Fruit fly (Drosophila melanogaster) whole organism, prepupa: ENCODE measurements around the gene brwl.

Experiments
- Blimp-1 ChIP-seq: fragments of 200-800 bp; sonication (Bioruptor generic); optimal IDR thresholded peaks from 3 replicates; lab custom pipeline; 2017; ENCODE audit warnings: missing biosample characterization, missing genetic modification characterization, mild to moderate bottlenecking, moderate library complexity, missing genetic modification reagents
- CG10669 ChIP-seq: fragments of 200-800 bp; sonication (Bioruptor generic); optimal IDR thresholded peaks from 3 replicates; lab custom pipeline; 2018; ENCODE audit warnings: missing biosample characterization, mild to moderate bottlenecking, missing genetic modification characterization, moderate library complexity
- CG11294 ChIP-seq: fragments of 200-800 bp; sonication (Bioruptor generic); IDR thresholded peaks from 2 replicates; pipeline ENCODE4 v1.3.6; 2022; ENCODE audit warnings: missing biosample characterization, missing genetic modification characterization
- CG11762 ChIP-seq: fragments of 200-800 bp; sonication (Bioruptor generic); optimal IDR thresholded peaks from 3 replicates; lab custom pipeline; 2016; ENCODE audit warnings: missing biosample characterization, missing genetic modification characterization; ENCODE audit not compliant: insufficient read depth
- CG15336 ChIP-seq: fragments of 200-800 bp; sonication (Bioruptor generic); IDR thresholded peaks from 2 replicates; pipeline ENCODE4 v1.3.6; 2022; ENCODE audit warnings: missing biosample characterization, missing genetic modification characterization
- CG16779 ChIP-seq: fragments of 200-800 bp; sonication (Bioruptor generic); optimal IDR thresholded peaks from 3 replicates; lab custom pipeline; 2017; ENCODE audit warnings: missing biosample characterization, mild to moderate bottlenecking, missing genetic modification characterization
- CG3032 ChIP-seq: fragments of 200-800 bp; optimal IDR thresholded peaks from 2 replicates; lab custom pipeline; 2019; ENCODE audit warnings: missing biosample characterization, mild to moderate bottlenecking, missing genetic modification characterization, moderate library complexity
- CG31627 ChIP-seq: fragments of 200-800 bp; sonication (Bioruptor generic); optimal IDR thresholded peaks from 3 replicates; lab custom pipeline; 2016; ENCODE audit warnings: missing biosample characterization, missing genetic modification characterization
- CG32006 ChIP-seq: fragments of 200-800 bp; sonication (Bioruptor generic); optimal IDR thresholded peaks from 3 replicates; lab custom pipeline; 2017; ENCODE audit warnings: missing biosample characterization, mild to moderate bottlenecking, missing genetic modification characterization
- CG34406 ChIP-seq: fragments of 200-800 bp; sonication (Bioruptor generic); optimal IDR thresholded peaks from 3 replicates; lab custom pipeline; 2016; ENCODE audit warnings: missing biosample characterization, missing genetic modification characterization
- CG3919 ChIP-seq: fragments of 200-800 bp; sonication (Bioruptor generic); optimal IDR thresholded peaks from 3 replicates; lab custom pipeline; 2016; ENCODE audit warnings: missing biosample characterization, missing genetic modification characterization
- CG4318 ChIP-seq: fragments of 200-800 bp; sonication (Bioruptor generic); optimal IDR thresholded peaks from 3 replicates; lab custom pipeline; 2017; ENCODE audit warnings: missing biosample characterization, mild to moderate bottlenecking, missing genetic modification characterization
- CG6276 ChIP-seq: fragments of 200-800 bp; sonication (Bioruptor generic); optimal IDR thresholded peaks from 2 replicates; lab custom pipeline; 2017; ENCODE audit warnings: missing biosample characterization, mild to moderate bottlenecking, missing genetic modification characterization
- CG6792 ChIP-seq: fragments of 200-800 bp; sonication (Bioruptor generic); optimal IDR thresholded peaks from 3 replicates; lab custom pipeline; 2016; ENCODE audit warnings: missing biosample characterization, missing genetic modification characterization
- CG6808 ChIP-seq: fragments of 200-800 bp; sonication (Bioruptor generic); optimal IDR thresholded peaks from 3 replicates; lab custom pipeline; 2017; ENCODE audit warnings: missing biosample characterization, missing genetic modification characterization, mild to moderate bottlenecking, moderate library complexity, missing genetic modification reagents
- CG6854 ChIP-seq: fragments of 200-800 bp; sonication (Bioruptor generic); optimal IDR thresholded peaks from 2 replicates; lab custom pipeline; 2017; ENCODE audit warnings: missing biosample characterization, mild to moderate bottlenecking, missing genetic modification characterization
- CG7368 ChIP-seq: fragments of 200-800 bp; sonication (Bioruptor generic); optimal IDR thresholded peaks from 3 replicates; lab custom pipeline; 2016; ENCODE audit warnings: missing biosample characterization, missing genetic modification characterization
- CG8119 ChIP-seq: fragments of 200-800 bp; sonication (Bioruptor generic); IDR thresholded peaks from 3 replicates; pipeline ENCODE4 v1.3.6; 2022; ENCODE audit warnings: missing biosample characterization, missing genetic modification characterization
- CG8319 ChIP-seq: fragments of 200-800 bp; sonication (Bioruptor generic); optimal IDR thresholded peaks from 3 replicates; lab custom pipeline; 2016; ENCODE audit warnings: missing biosample characterization, missing genetic modification characterization
- CG8632 ChIP-seq: fragments of 200-800 bp; sonication (Bioruptor generic); optimal IDR thresholded peaks from 3 replicates; lab custom pipeline; 2016; ENCODE audit warnings: missing biosample characterization, missing genetic modification characterization
- CG9139 ChIP-seq: fragments of 200-800 bp; sonication (Bioruptor generic); optimal IDR thresholded peaks from 3 replicates; lab custom pipeline; 2017; ENCODE audit warnings: missing biosample characterization, mild to moderate bottlenecking, missing genetic modification characterization
- Eip78C ChIP-seq: fragments of 200-800 bp; sonication (Bioruptor generic); peaks from one replicate; lab custom pipeline; 2016; ENCODE audit warnings: missing biosample characterization, missing genetic modification characterization
- Eip93F ChIP-seq: fragments of 200-800 bp; sonication (Bioruptor generic); optimal IDR thresholded peaks from 2 replicates; lab custom pipeline; 2016; ENCODE audit warnings: missing biosample characterization, mild to moderate bottlenecking, missing genetic modification characterization
- Ets21C ChIP-seq: fragments of 200-800 bp; sonication (Bioruptor generic); optimal IDR thresholded peaks from 3 replicates; lab custom pipeline; 2016; ENCODE audit warnings: missing biosample characterization, missing genetic modification characterization
- Ets96B ChIP-seq: fragments of 200-800 bp; optimal IDR thresholded peaks from 2 replicates; lab custom pipeline; 2019; ENCODE audit warnings: missing biosample characterization, mild to moderate bottlenecking, missing genetic modification characterization, moderate library complexity
- Gug ChIP-seq: fragments of 200-800 bp; sonication (Bioruptor generic); IDR thresholded peaks from 2 replicates; pipeline ENCODE4 v1.3.6; 2022; ENCODE audit warnings: missing biosample characterization, missing genetic modification characterization
- Hr39 ChIP-seq: fragments of 200-800 bp; sonication (Bioruptor generic); optimal IDR thresholded peaks from 2 replicates; lab custom pipeline; 2016; ENCODE audit warnings: missing biosample characterization, missing genetic modification characterization
- Hr4 ChIP-seq: fragments of 200-800 bp; sonication (Bioruptor generic); optimal IDR thresholded peaks from 3 replicates; lab custom pipeline; 2016; ENCODE audit warnings: missing biosample characterization, missing genetic modification characterization
- Lpt ChIP-seq: fragments of 200-800 bp; sonication (Bioruptor generic); optimal IDR thresholded peaks from 3 replicates; lab custom pipeline; 2016; ENCODE audit warnings: missing biosample characterization, missing genetic modification characterization
- Met ChIP-seq: fragments of 200-800 bp; sonication (Bioruptor generic); optimal IDR thresholded peaks from 3 replicates; lab custom pipeline; 2016; ENCODE audit warnings: missing biosample characterization, missing genetic modification characterization
- OdsH ChIP-seq: fragments of 200-800 bp; sonication (Bioruptor generic); optimal IDR thresholded peaks from 3 replicates; lab custom pipeline; 2016; ENCODE audit warnings: missing biosample characterization, missing genetic modification characterization
- Smox ChIP-seq: fragments of 200-800 bp; sonication (Bioruptor generic); optimal IDR thresholded peaks from 3 replicates; lab custom pipeline; 2016; ENCODE audit warnings: missing biosample characterization, missing genetic modification characterization
- Sox102F ChIP-seq: fragments of 200-800 bp; sonication (Bioruptor generic); optimal IDR thresholded peaks from 2 replicates; lab custom pipeline; 2016; ENCODE audit warnings: missing biosample characterization, mild to moderate bottlenecking, missing genetic modification characterization
- Sox14 ChIP-seq: fragments of 200-800 bp; sonication (Bioruptor generic); optimal IDR thresholded peaks from 3 replicates; lab custom pipeline; 2016; ENCODE audit warnings: missing biosample characterization, missing genetic modification characterization
- Sox15 ChIP-seq: fragments of 200-800 bp; sonication (Bioruptor generic); optimal IDR thresholded peaks from 3 replicates; lab custom pipeline; 2016; ENCODE audit warnings: missing biosample characterization, missing genetic modification characterization
- achi ChIP-seq: fragments of 200-800 bp; sonication (Bioruptor generic); optimal IDR thresholded peaks from 3 replicates; lab custom pipeline; 2016; ENCODE audit warnings: missing biosample characterization, missing genetic modification characterization
- acj6 ChIP-seq: fragments of 200-800 bp; sonication (Bioruptor generic); optimal IDR thresholded peaks from 3 replicates; lab custom pipeline; 2016; ENCODE audit warnings: missing biosample characterization, missing genetic modification characterization
- dac ChIP-seq: fragments of 200-800 bp; sonication (Bioruptor generic); optimal IDR thresholded peaks from 2 replicates; lab custom pipeline; 2017; ENCODE audit warnings: missing biosample characterization, mild to moderate bottlenecking, missing genetic modification characterization
- dsx ChIP-seq: fragments of 200-800 bp; optimal IDR thresholded peaks from 3 replicates; lab custom pipeline; 2019; ENCODE audit warnings: missing biosample characterization, mild to moderate bottlenecking, missing genetic modification characterization, moderate library complexity; ENCODE audit not compliant: poor library complexity, severe bottlenecking
- eg ChIP-seq: fragments of 200-800 bp; sonication (Bioruptor generic); IDR thresholded peaks from 3 replicates; pipeline ENCODE4 v1.3.6; 2022; ENCODE audit warnings: missing biosample characterization, missing genetic modification characterization
- esn ChIP-seq: fragments of 200-800 bp; sonication (Bioruptor generic); optimal IDR thresholded peaks from 2 replicates; lab custom pipeline; 2016; ENCODE audit warnings: missing biosample characterization, mild to moderate bottlenecking, missing genetic modification characterization, moderate library complexity
- fd59A ChIP-seq: fragments of 200-800 bp; sonication (Bioruptor generic); optimal IDR thresholded peaks from 2 replicates; lab custom pipeline; 2017; ENCODE audit warnings: missing biosample characterization, mild to moderate bottlenecking, missing genetic modification characterization, missing genetic modification reagents
- fkh ChIP-seq: fragments of 200-800 bp; sonication (Bioruptor generic); optimal IDR thresholded peaks from 3 replicates; lab custom pipeline; 2017; ENCODE audit warnings: missing biosample characterization, mild to moderate bottlenecking, missing genetic modification characterization, moderate library complexity
- lz ChIP-seq: fragments of 200-800 bp; sonication (Bioruptor generic); optimal IDR thresholded peaks from 3 replicates; lab custom pipeline; 2016; ENCODE audit warnings: missing biosample characterization, missing genetic modification characterization
- pdm3 ChIP-seq: fragments of 200-800 bp; sonication (Bioruptor generic); optimal IDR thresholded peaks from 3 replicates; lab custom pipeline; 2016; ENCODE audit warnings: missing biosample characterization, missing genetic modification characterization
- salr ChIP-seq, 2 experiments: fragments of 200-800 bp; sonication (Bioruptor generic); optimal IDR thresholded peaks; 3 replicates each; lab custom pipeline; 2016 to 2018; ENCODE audit warnings: missing biosample characterization in 2 of 2, missing genetic modification characterization in 2 of 2, mild to moderate bottlenecking in 1 of 2
- spab ChIP-seq: fragments of 200-800 bp; sonication (Bioruptor generic); optimal IDR thresholded peaks from 2 replicates; lab custom pipeline; 2017; ENCODE audit warnings: missing biosample characterization, mild to moderate bottlenecking, missing genetic modification characterization, missing genetic modification reagents
- ss ChIP-seq, 2 experiments: fragments of 200-800 bp; sonication (Bioruptor generic); optimal IDR thresholded peaks; 2 replicates in 1 of 2; 3 replicates in 1 of 2; lab custom pipeline; 2017 to 2018; ENCODE audit warnings: mild to moderate bottlenecking in 2 of 2, missing biosample characterization in 2 of 2, missing genetic modification characterization in 2 of 2, moderate library complexity in 1 of 2
- svp ChIP-seq: fragments of 200-800 bp; sonication (Bioruptor generic); peaks from one replicate; lab custom pipeline; 2016; ENCODE audit warnings: missing biosample characterization, missing genetic modification characterization
- topi ChIP-seq: fragments of 200-800 bp; sonication (Bioruptor generic); optimal IDR thresholded peaks from 3 replicates; lab custom pipeline; 2016; ENCODE audit warnings: missing biosample characterization, missing genetic modification characterization
- vri ChIP-seq: fragments of 200-800 bp; sonication (Bioruptor generic); optimal IDR thresholded peaks from 3 replicates; lab custom pipeline; 2016; ENCODE audit warnings: missing biosample characterization, mild to moderate bottlenecking, missing genetic modification characterization

The brwl gene

DNA sequence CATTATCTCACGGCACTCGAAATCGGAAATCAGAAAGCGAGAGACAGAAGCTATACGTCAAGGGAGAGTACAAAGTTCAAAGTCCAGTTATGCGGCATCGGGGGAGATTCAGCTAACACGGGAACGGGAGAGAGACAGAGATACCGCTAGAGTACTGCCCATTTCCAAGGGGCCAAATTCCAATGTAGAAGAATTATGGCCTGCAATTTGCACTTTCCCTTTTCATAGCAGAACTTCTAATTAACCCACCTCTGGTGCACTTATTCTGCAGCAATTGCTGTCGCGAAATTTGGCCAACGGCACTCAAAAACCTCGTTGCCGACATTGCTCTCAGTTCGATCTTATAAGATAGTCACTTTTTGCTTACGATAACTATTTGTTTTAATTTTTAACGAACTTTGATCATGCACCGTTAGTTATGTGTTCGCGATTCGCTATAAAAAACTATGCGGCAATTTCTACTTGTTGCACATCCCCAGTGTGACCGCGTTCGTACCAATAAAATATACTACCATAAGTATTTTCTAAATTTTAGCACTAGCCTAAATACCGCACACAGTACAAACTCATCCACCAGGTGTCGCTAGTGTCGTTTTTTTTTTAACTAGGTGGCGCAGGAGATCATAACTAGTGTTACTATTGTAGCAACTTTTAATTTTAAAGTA lies 7.7 kb downstream of the brwl start, which contains the start of gene Mtpalpha:
Gene Mtpalpha (minus strand): TSS at position 501 of the 665 bp plus-strand sequence.
- peak; percentile 58 for TF ChIP-seq pdm3 (GFP tag; lab: Kevin White, UChicago)
- TF ChIP-seq dac (GFP tag; lab: Kevin White, UChicago), result peak; percentile 83
- TF ChIP-seq achi (GFP tag; lab: Kevin White, UChicago), result peak; percentile 67
- TF ChIP-seq Gug (GFP tag; lab: Robert Waterston, UW), result peak; percentile 66
- no peak for TF ChIP-seq CG6792
- peak; percentile 90 for TF ChIP-seq Lpt
- peak; percentile 40 for TF ChIP-seq CG4318 (GFP tag; lab: Kevin White, UChicago)
- peak; percentile 96 for TF ChIP-seq spab (GFP tag; lab: Kevin White, UChicago)
- peak; percentile 100 for TF ChIP-seq CG6276
- peak; percentile 92 for TF ChIP-seq CG8119 (GFP tag; lab: Robert Waterston, UW)
- TF ChIP-seq Met, result peak; percentile 57
- TF ChIP-seq ss (GFP tag; optimal IDR thresholded peaks at IDR 0.05; lab: Kevin White, UChicago), result peak; percentile 99 to 100
- TF ChIP-seq Ets21C, result no peak
- TF ChIP-seq CG31627 (GFP tag; lab: Kevin White, UChicago), result peak; percentile 51
- peak; percentile 94 for TF ChIP-seq Eip78C
- TF ChIP-seq lz (GFP tag; lab: Kevin White, UChicago), result peak; percentile 32
- TF ChIP-seq CG11294 (GFP tag; lab: Robert Waterston, UW), result peak; percentile 40; the same call in 1 of the 2 replicates
- no peak for TF ChIP-seq vri (GFP tag; lab: Kevin White, UChicago)
- peak; percentile 43 for TF ChIP-seq esn (GFP tag; lab: Kevin White, UChicago)
- TF ChIP-seq CG3919 (GFP tag; lab: Kevin White, UChicago), result peak; percentile 87
- peak; percentile 91 for TF ChIP-seq CG11762
- peak; percentile 78 for TF ChIP-seq Sox102F
- TF ChIP-seq dsx (GFP tag; lab: Kevin White, UChicago), result peak; percentile 67
- peak; percentile 86 for TF ChIP-seq CG15336
- TF ChIP-seq CG9139, result peak; percentile 99
- TF ChIP-seq Sox15 (GFP tag; lab: Kevin White, UChicago), result no peak
- peak; percentile 69 for TF ChIP-seq Sox14 (GFP tag; lab: Kevin White, UChicago)
- peak; percentile 71 for TF ChIP-seq CG8632 (GFP tag; lab: Kevin White, UChicago)
- peak; percentile 64 for TF ChIP-seq CG3032 (tag; lab: Kevin White, UChicago)
- TF ChIP-seq fkh (GFP tag; lab: Kevin White, UChicago), result no peak
- peak; percentile 99 for TF ChIP-seq CG16779
- TF ChIP-seq eg (GFP tag; lab: Robert Waterston, UW), result peak; percentile 93
- peak; percentile 49 for TF ChIP-seq CG34406 (GFP tag; lab: Kevin White, UChicago)
- no peak for TF ChIP-seq acj6 (GFP tag; lab: Kevin White, UChicago)
- TF ChIP-seq CG6808 (GFP tag; lab: Kevin White, UChicago), result peak; percentile 99
- peak; percentile 75 for TF ChIP-seq CG32006 (GFP tag; lab: Kevin White, UChicago)
- peak; percentile 47 for TF ChIP-seq Smox
- TF ChIP-seq fd59A (GFP tag; lab: Kevin White, UChicago), result peak; percentile 9
- peak; percentile 89 for TF ChIP-seq CG10669 (GFP tag; lab: Kevin White, UChicago)
- TF ChIP-seq salr (GFP tag; optimal IDR thresholded peaks at IDR 0.05; lab: Kevin White, UChicago), result peak; percentile 81 to 89
- no peak for TF ChIP-seq Hr39 (GFP tag; lab: Kevin White, UChicago)
- TF ChIP-seq svp (GFP tag; lab: Kevin White, UChicago), result peak; percentile 79
- TF ChIP-seq Blimp-1 (GFP tag; lab: Kevin White, UChicago), result peak; percentile 88
- peak; percentile 99 for TF ChIP-seq CG6854 (GFP tag; lab: Kevin White, UChicago)
- peak; percentile 80 for TF ChIP-seq Hr4
- TF ChIP-seq Eip93F (GFP tag; lab: Kevin White, UChicago), result peak; percentile 78
- peak; percentile 58 for TF ChIP-seq OdsH
- TF ChIP-seq topi (GFP tag; lab: Kevin White, UChicago), result peak; percentile 72
- TF ChIP-seq Ets96B (tag; lab: Kevin White, UChicago), result peak; percentile 75
- TF ChIP-seq CG7368 (GFP tag; lab: Kevin White, UChicago), result peak; percentile 89
- TF ChIP-seq CG8319 (GFP tag; lab: Kevin White, UChicago), result peak; percentile 83
